Fruit fly (Drosophila melanogaster): ENCODE data around the gene Ucp4C.

Ucp4C gene

DNA sequence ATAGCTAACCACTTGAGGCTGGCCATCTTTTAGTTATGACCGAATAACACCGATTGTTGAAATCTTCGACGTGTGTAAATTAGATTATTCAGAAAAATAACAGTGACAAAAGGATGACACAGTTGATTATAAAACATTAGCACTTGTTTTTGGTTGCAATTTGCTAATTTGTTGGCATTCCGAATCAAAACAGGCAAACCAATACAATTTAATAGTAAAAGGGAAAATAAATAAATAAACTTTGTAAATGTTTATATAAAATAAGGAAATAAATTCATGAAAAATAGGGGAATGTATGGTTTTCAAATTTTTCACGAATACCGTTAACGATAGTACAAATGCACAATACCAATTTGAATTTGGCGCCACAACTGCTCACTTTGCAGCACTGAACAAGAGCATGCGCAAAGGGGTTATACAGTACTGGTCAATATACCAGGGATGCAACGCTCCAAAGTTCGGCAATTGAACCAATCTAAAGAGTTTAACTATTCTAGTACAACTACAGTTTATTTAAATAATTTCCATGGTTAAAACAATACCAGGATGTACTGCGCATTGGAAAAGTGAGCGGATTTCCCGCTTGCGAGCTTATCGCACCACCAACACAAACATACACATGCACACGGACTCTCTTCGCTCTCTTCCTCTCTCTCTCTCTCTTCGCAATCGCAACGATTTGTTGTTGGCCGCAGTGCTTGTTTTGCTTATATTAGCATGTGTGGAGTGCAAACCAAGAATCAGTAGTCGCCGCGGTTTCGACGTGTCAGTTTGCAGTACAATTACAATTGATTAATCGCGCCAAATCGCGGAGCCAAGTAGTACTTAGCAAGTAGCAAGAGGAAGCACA, 24.9 kb upstream of the Ucp4C start, which contains the start of the genes Sfp26Ad and Gpdh1 (continued):
- TF ChIP-seq lab (GFP tag; optimal IDR thresholded peaks at IDR 0.05) (peak; percentile 87), Nf-YA (GFP tag; IDR thresholded peaks at IDR 0.05) (peak; percentile 36), onecut (GFP tag; IDR thresholded peaks at IDR 0.05) (peak; percentile 45), gem (tag; optimal IDR thresholded peaks at IDR 0.05) (peak; percentile 79), Xrp1 (GFP tag; IDR thresholded peaks at IDR 0.05) (peak; percentile 74), CG17361 (GFP tag; IDR thresholded peaks at IDR 0.05) (peak; percentile 74; the same call in 2 of the 3 replicates), CG17359 (tag; optimal IDR thresholded peaks at IDR 0.05) (peak; percentile 58), CG10267 (tag; optimal IDR thresholded peaks at IDR 0.05) (peak; percentile 98), tx (GFP tag; optimal IDR thresholded peaks at IDR 0.05) (peak; percentile 83), sens-2 (GFP tag; IDR thresholded peaks at IDR 0.05) (0 out of 2 replicates have a peak, but pooled peaks have one; percentile 5), wdn (GFP tag; IDR thresholded peaks at IDR 0.05) (no peak), ase (GFP tag; IDR thresholded peaks at IDR 0.05) (peak; percentile 43; the same call in 1 of the 3 replicates), ci (GFP tag; IDR thresholded peaks at IDR 0.05) (peak; percentile 91), odd (GFP tag; optimal IDR thresholded peaks at IDR 0.05) (no peak), CG6175 (GFP tag; IDR thresholded peaks at IDR 0.05) (peak; percentile 57; the same call in 2 of the 3 replicates), CG8281 (tag; optimal IDR thresholded peaks at IDR 0.05) (no peak), CG12236 (GFP tag; optimal IDR thresholded peaks at IDR 0.05) (peak; percentile 35), zen (tag; optimal IDR thresholded peaks at IDR 0.05) (peak; percentile 25), CG1233 (GFP tag; optimal IDR thresholded peaks at IDR 0.05) (peak; percentile 9), CG2712 (tag; optimal IDR thresholded peaks at IDR 0.05) (peak; percentile 68), Optix (GFP tag; IDR thresholded peaks at IDR 0.05) (0 out of 3 replicates have a peak, but pooled peaks have one; percentile 40), sd (tag; optimal IDR thresholded peaks at IDR 0.05) (no peak), ttk (GFP tag; IDR thresholded peaks at IDR 0.05) (peak; percentile 45; the same call in 1 of the 2 replicates), TFAM (GFP tag; optimal IDR thresholded peaks at IDR 0.05) (peak; percentile 22), NK7.1 (GFP tag; optimal IDR thresholded peaks at IDR 0.05) (peak; percentile 51), CG6854 (GFP tag; optimal IDR thresholded peaks at IDR 0.05) (peak; percentile 47), en (GFP tag; optimal IDR thresholded peaks at IDR 0.05) (peak; percentile 67), CG1832 (GFP tag; optimal IDR thresholded peaks at IDR 0.05) (no peak), CG2129 (GFP tag; IDR thresholded peaks at IDR 0.05; ENCODE audit: partially characterized antibody) (no peak), ato (GFP tag; IDR thresholded peaks at IDR 0.05; ENCODE audit: partially characterized antibody) (peak; percentile 15; the same call in 1 of the 2 replicates), Mad (GFP tag; optimal IDR thresholded peaks at IDR 0.05) (peak; percentile 80), D19A (tag; optimal IDR thresholded peaks at IDR 0.05) (peak; percentile 25), CG17829 (tag; optimal IDR thresholded peaks at IDR 0.05) (peak; percentile 73), Doc2 (GFP tag; IDR thresholded peaks at IDR 0.05) (no peak), bbx (GFP tag; IDR thresholded peaks at IDR 0.05; ENCODE audit: partially characterized antibody) (no peak; the same call in 1 of the 2 replicates), Bgb (GFP tag; IDR thresholded peaks at IDR 0.05; ENCODE audit: partially characterized antibody) (peak; percentile 49; the same call in 1 of the 2 replicates), gfzf (GFP tag; optimal IDR thresholded peaks at IDR 0.05) (peak; percentile 31), Rx (GFP tag; IDR thresholded peaks at IDR 0.05) (peak; percentile 44), Myb (GFP tag; optimal IDR thresholded peaks at IDR 0.05) (peak; percentile 71), CG33213 (GFP tag; optimal IDR thresholded peaks at IDR 0.05) (peak; percentile 81), pros (GFP tag; optimal IDR thresholded peaks at IDR 0.05) (no peak), CG14014 (GFP tag; IDR thresholded peaks at IDR 0.05) (peak; percentile 56; the same call in 1 of the 2 replicates), inv (GFP tag; IDR thresholded peaks at IDR 0.05; ENCODE audit: partially characterized antibody) (no peak), Meics (GFP tag; optimal IDR thresholded peaks at IDR 0.05) (peak; percentile 74), Ravus (GFP tag; IDR thresholded peaks at IDR 0.05) (no peak), nau (GFP tag; optimal IDR thresholded peaks at IDR 0.05) (peak; percentile 68), trem (tag; optimal IDR thresholded peaks at IDR 0.05) (peak; percentile 61), Kr (GFP tag; optimal IDR thresholded peaks at IDR 0.05) (no peak)
